Fruit fly (Drosophila melanogaster) whole organism, embryonic: ENCODE measurements around the gene pod1.

ENCODE experiments used
- CG10654 ChIP-seq: fragments of 200-800 bp; sonication (Bioruptor generic); optimal IDR thresholded peaks from 2 replicates; lab custom pipeline; 2016; ENCODE audit warnings: missing biosample characterization, missing genetic modification characterization
- CG11695 ChIP-seq: fragments of 200-800 bp; sonication (Bioruptor generic); IDR thresholded peaks from 3 replicates; pipeline ENCODE4 v1.3.6; 2022; ENCODE audit warnings: missing biosample characterization, missing genetic modification characterization
- CG12219 ChIP-seq: fragments of 200-800 bp; sonication (Bioruptor generic); optimal IDR thresholded peaks from 3 replicates; lab custom pipeline; 2018; ENCODE audit warnings: missing biosample characterization, mild to moderate bottlenecking, missing genetic modification characterization
- CG1233 ChIP-seq: fragments of 200-800 bp; sonication (Bioruptor generic); optimal IDR thresholded peaks from 4 replicates; lab custom pipeline; 2018; ENCODE audit warnings: missing biosample characterization, mild to moderate bottlenecking, missing genetic modification characterization
- CG12744 ChIP-seq: fragments of 200-800 bp; sonication (Bioruptor generic); optimal IDR thresholded peaks from 2 replicates; lab custom pipeline; 2016; ENCODE audit warnings: missing biosample characterization, missing genetic modification characterization
- CG13894 ChIP-seq: fragments of 200-800 bp; sonication (Bioruptor generic); optimal IDR thresholded peaks from 3 replicates; lab custom pipeline; 2018; ENCODE audit warnings: missing biosample characterization, mild to moderate bottlenecking, missing genetic modification characterization, moderate library complexity
- CG15696 ChIP-seq: fragments of 200-800 bp; sonication (Bioruptor generic); optimal IDR thresholded peaks from 2 replicates; lab custom pipeline; 2019; ENCODE audit warnings: missing biosample characterization, mild to moderate bottlenecking, missing genetic modification characterization, moderate library complexity
- CG1647 ChIP-seq: fragments of 200-800 bp; sonication (Bioruptor generic); optimal IDR thresholded peaks from 3 replicates; lab custom pipeline; 2016; ENCODE audit warnings: missing biosample characterization, missing genetic modification characterization
- CG17829 ChIP-seq: fragments of 200-800 bp; optimal IDR thresholded peaks from 2 replicates; lab custom pipeline; 2019; ENCODE audit warnings: missing biosample characterization, mild to moderate bottlenecking, missing genetic modification characterization, moderate library complexity
- CG31388 ChIP-seq: fragments of 200-800 bp; sonication (Bioruptor generic); optimal IDR thresholded peaks from 2 replicates; lab custom pipeline; 2016; ENCODE audit warnings: missing biosample characterization, missing genetic modification characterization
- CG6683 ChIP-seq: fragments of 200-800 bp; sonication (Bioruptor generic); optimal IDR thresholded peaks from 2 replicates; lab custom pipeline; 2017; ENCODE audit warnings: missing biosample characterization, mild to moderate bottlenecking, missing genetic modification characterization, missing genetic modification reagents
- CG6689 ChIP-seq: fragments of 200-800 bp; sonication (Bioruptor generic); IDR thresholded peaks from 2 replicates; pipeline ENCODE4 v1.3.6; 2022; ENCODE audit warnings: missing biosample characterization, missing genetic modification characterization
- CG7556 ChIP-seq: fragments of 200-800 bp; sonication (Bioruptor generic); optimal IDR thresholded peaks from 2 replicates; lab custom pipeline; 2017; ENCODE audit warnings: missing biosample characterization, mild to moderate bottlenecking, missing genetic modification characterization
- CG7987 ChIP-seq: fragments of 200-800 bp; sonication (Bioruptor generic); optimal IDR thresholded peaks from 2 replicates; lab custom pipeline; 2018; ENCODE audit warnings: missing biosample characterization, mild to moderate bottlenecking, missing genetic modification characterization, moderate library complexity
- CG8944 ChIP-seq: fragments of 200-800 bp; sonication (Bioruptor generic); optimal IDR thresholded peaks from 3 replicates; lab custom pipeline; 2016; ENCODE audit warnings: missing biosample characterization, missing genetic modification characterization
- CG9437 ChIP-seq: fragments of 200-800 bp; sonication (Bioruptor generic); optimal IDR thresholded peaks from 2 replicates; lab custom pipeline; 2018; ENCODE audit warnings: missing biosample characterization, mild to moderate bottlenecking, missing genetic modification characterization
- CG9727 ChIP-seq: fragments of 200-800 bp; sonication (Bioruptor generic); optimal IDR thresholded peaks from 3 replicates; lab custom pipeline; 2017; ENCODE audit warnings: missing biosample characterization, mild to moderate bottlenecking, missing genetic modification characterization
- Deaf1 ChIP-seq: fragments of 200-800 bp; optimal IDR thresholded peaks from 3 replicates; lab custom pipeline; 2019; ENCODE audit warnings: missing biosample characterization, mild to moderate bottlenecking, missing genetic modification characterization, moderate library complexity
- Dll ChIP-seq: fragments of 200-800 bp; sonication (Bioruptor generic); IDR thresholded peaks from 4 replicates; pipeline ENCODE4 v1.3.6; 2022; ENCODE audit warnings: missing biosample characterization, missing genetic modification characterization; ENCODE audit not compliant: partially characterized antibody
- Drgx ChIP-seq: fragments of 200-800 bp; sonication (Bioruptor generic); IDR thresholded peaks from 2 replicates; pipeline ENCODE4 v1.3.6; 2022; ENCODE audit warnings: missing biosample characterization, missing genetic modification characterization
- HHEX ChIP-seq: fragments of 200-800 bp; sonication (Bioruptor generic); optimal IDR thresholded peaks from 3 replicates; lab custom pipeline; 2017; ENCODE audit warnings: missing biosample characterization, mild to moderate bottlenecking, missing genetic modification characterization, missing genetic modification reagents
- HLHmδ ChIP-seq: fragments of 200-800 bp; sonication (Bioruptor generic); optimal IDR thresholded peaks from 2 replicates; lab custom pipeline; 2018; ENCODE audit warnings: missing biosample characterization, mild to moderate bottlenecking, missing genetic modification characterization, moderate library complexity
- Hmx ChIP-seq: fragments of 200-800 bp; sonication (Bioruptor generic); optimal IDR thresholded peaks from 2 replicates; lab custom pipeline; 2016; ENCODE audit warnings: missing biosample characterization, missing genetic modification characterization
- Ravus ChIP-seq: fragments of 200-800 bp; sonication (Bioruptor generic); IDR thresholded peaks from 2 replicates; pipeline ENCODE4 v1.3.6; 2022; ENCODE audit warnings: missing biosample characterization, missing genetic modification characterization
- abd-A ChIP-seq: fragments of 200-800 bp; sonication (Bioruptor generic); optimal IDR thresholded peaks from 3 replicates; lab custom pipeline; 2019; ENCODE audit warnings: missing biosample characterization, mild to moderate bottlenecking, missing genetic modification characterization, moderate library complexity
- bsh ChIP-seq, 2 experiments: fragments of 200-800 bp; sonication (Bioruptor generic); optimal IDR thresholded peaks; 2 replicates each; lab custom pipeline; 2017 to 2018; ENCODE audit warnings: mild to moderate bottlenecking in 2 of 2, missing biosample characterization in 2 of 2, missing genetic modification characterization in 2 of 2, moderate library complexity in 1 of 2
- caup ChIP-seq: fragments of 200-800 bp; sonication (Bioruptor generic); optimal IDR thresholded peaks from 3 replicates; lab custom pipeline; 2017; ENCODE audit warnings: missing biosample characterization, mild to moderate bottlenecking, missing genetic modification characterization, moderate library complexity; ENCODE audit not compliant: severe bottlenecking
- chif ChIP-seq, 2 experiments: fragments of 200-800 bp; sonication (Bioruptor generic); optimal IDR thresholded peaks; 3 replicates each; lab custom pipeline; 2016; ENCODE audit warnings: missing biosample characterization in 2 of 2, missing genetic modification characterization in 2 of 2
- ci ChIP-seq: fragments of 200-800 bp; sonication (Bioruptor generic); IDR thresholded peaks from 3 replicates; pipeline ENCODE4 v1.3.6; 2022; ENCODE audit warnings: missing biosample characterization, missing genetic modification characterization
- crp ChIP-seq, 2 experiments: fragments of 200-800 bp; sonication (Bioruptor generic); optimal IDR thresholded peaks; 2 replicates in 1 of 2; 3 replicates in 1 of 2; lab custom pipeline; 2017; ENCODE audit warnings: missing biosample characterization in 2 of 2, missing genetic modification characterization in 2 of 2, mild to moderate bottlenecking in 1 of 2, moderate library complexity in 1 of 2
- dati ChIP-seq: fragments of 200-800 bp; sonication (Bioruptor generic); IDR thresholded peaks from 2 replicates; pipeline ENCODE4 v1.3.6; 2022; ENCODE audit warnings: missing biosample characterization, missing genetic modification characterization
- dmrt99B ChIP-seq: fragments of 200-800 bp; sonication (Bioruptor generic); optimal IDR thresholded peaks from 2 replicates; lab custom pipeline; 2018; ENCODE audit warnings: missing biosample characterization, mild to moderate bottlenecking, missing genetic modification characterization, moderate library complexity
- ewg ChIP-seq: fragments of 200-800 bp; sonication (Bioruptor generic); optimal IDR thresholded peaks from 3 replicates; lab custom pipeline; 2017; ENCODE audit warnings: mild to moderate bottlenecking, missing biosample characterization, missing genetic modification reagents, missing genetic modification characterization
- exex ChIP-seq: fragments of 200-800 bp; sonication (Bioruptor generic); optimal IDR thresholded peaks from 4 replicates; lab custom pipeline; 2018; ENCODE audit warnings: missing biosample characterization, mild to moderate bottlenecking, missing genetic modification characterization, moderate library complexity
- fd102C ChIP-seq: fragments of 200-800 bp; sonication (Bioruptor generic); optimal IDR thresholded peaks from 2 replicates; lab custom pipeline; 2018; ENCODE audit warnings: missing biosample characterization, mild to moderate bottlenecking, missing genetic modification characterization, moderate library complexity
- fd64A ChIP-seq: fragments of 200-800 bp; sonication (Bioruptor generic); optimal IDR thresholded peaks from 3 replicates; lab custom pipeline; 2018; ENCODE audit warnings: missing biosample characterization, mild to moderate bottlenecking, missing genetic modification characterization
- grau ChIP-seq: fragments of 200-800 bp; optimal IDR thresholded peaks from 3 replicates; lab custom pipeline; 2019; ENCODE audit warnings: missing biosample characterization, mild to moderate bottlenecking, missing genetic modification characterization, moderate library complexity
- hb ChIP-seq: fragments of 200-800 bp; sonication (Bioruptor generic); IDR thresholded peaks from 3 replicates; pipeline ENCODE4 v1.3.6; 2022; ENCODE audit warnings: missing biosample characterization, missing genetic modification characterization; ENCODE audit not compliant: partially characterized antibody
- her ChIP-seq: fragments of 200-800 bp; sonication (Bioruptor generic); optimal IDR thresholded peaks from 2 replicates; lab custom pipeline; 2016; ENCODE audit warnings: missing biosample characterization, missing genetic modification characterization
- kni ChIP-seq: fragments of 200-800 bp; sonication (Bioruptor generic); optimal IDR thresholded peaks from 3 replicates; lab custom pipeline; 2017; ENCODE audit warnings: mild to moderate bottlenecking, missing biosample characterization, missing genetic modification reagents, missing genetic modification characterization
- lola ChIP-seq, 3 experiments: fragments of >200 bp in 2 of 3; fragments of 200-800 bp in 1 of 3; sonication (Bioruptor generic) in 1 of 3; optimal IDR thresholded peaks; 2 replicates each; lab custom pipeline; 2017 to 2019; ENCODE audit warnings: missing biosample characterization in 3 of 3, missing genetic modification characterization in 3 of 3, mild to moderate bottlenecking in 1 of 3, moderate library complexity in 1 of 3
- pho ChIP-seq: fragments of 200-800 bp; sonication (Bioruptor generic); optimal IDR thresholded peaks from 2 replicates; lab custom pipeline; 2016; ENCODE audit warnings: missing biosample characterization, missing genetic modification characterization
- row ChIP-seq: fragments of 200-800 bp; sonication (Bioruptor generic); IDR thresholded peaks from 3 replicates; pipeline ENCODE4 v1.3.6; 2022; ENCODE audit warnings: missing biosample characterization, missing genetic modification characterization
- slp2 ChIP-seq: fragments of 200-800 bp; sonication (Bioruptor generic); optimal IDR thresholded peaks from 2 replicates; lab custom pipeline; 2016; ENCODE audit warnings: missing biosample characterization, missing genetic modification characterization
- sqz ChIP-seq: fragments of 200-800 bp; sonication (Bioruptor generic); optimal IDR thresholded peaks from 3 replicates; lab custom pipeline; 2018; ENCODE audit warnings: missing biosample characterization, mild to moderate bottlenecking, missing genetic modification characterization
- tgo ChIP-seq: fragments of 200-800 bp; sonication (Bioruptor generic); IDR thresholded peaks from 3 replicates; pipeline ENCODE4 v1.3.6; 2022; ENCODE audit warnings: missing biosample characterization, missing genetic modification characterization
- trh ChIP-seq: fragments of 200-800 bp; sonication (Bioruptor generic); optimal IDR thresholded peaks from 2 replicates; lab custom pipeline; 2016; ENCODE audit warnings: missing biosample characterization, missing genetic modification characterization
- unc-4 ChIP-seq: fragments of 200-800 bp; sonication (Bioruptor generic); IDR thresholded peaks from 2 replicates; pipeline ENCODE4 v1.3.6; 2022; ENCODE audit warnings: missing biosample characterization, missing genetic modification characterization; ENCODE audit not compliant: partially characterized antibody
- wdn ChIP-seq: fragments of 200-800 bp; sonication (Bioruptor generic); IDR thresholded peaks from 2 replicates; pipeline ENCODE4 v1.3.6; 2022; ENCODE audit warnings: missing biosample characterization, missing genetic modification characterization
- zf30C ChIP-seq: fragments of 200-800 bp; sonication (Bioruptor generic); optimal IDR thresholded peaks from 3 replicates; lab custom pipeline; 2018; ENCODE audit warnings: missing biosample characterization, mild to moderate bottlenecking, missing genetic modification characterization

pod1 gene

dm6 chrX:6777394-6777793, 26.1 kb upstream of the pod1 start:
- TF ChIP-seq Deaf1 (tag; lab: Kevin White, UChicago): no peak
- peak; percentile 78 for TF ChIP-seq zf30C
- TF ChIP-seq CG6683: no peak
- TF ChIP-seq CG17829 (tag; lab: Kevin White, UChicago): peak; percentile 0
- no peak for TF ChIP-seq crp (GFP tag; optimal IDR thresholded peaks at IDR 0.05; lab: Kevin White, UChicago)
- TF ChIP-seq grau (tag; lab: Kevin White, UChicago): no peak
- TF ChIP-seq CG31388 (GFP tag; lab: Kevin White, UChicago): no peak
- TF ChIP-seq trh (GFP tag; lab: Kevin White, UChicago): no peak
- no peak for TF ChIP-seq CG1233 (GFP tag; lab: Kevin White, UChicago)
- TF ChIP-seq wdn: no peak
- TF ChIP-seq hb (GFP tag; lab: Robert Waterston, UW): no peak
- TF ChIP-seq unc-4 (GFP tag; lab: Robert Waterston, UW): no peak
- TF ChIP-seq Dll: no peak
- no peak for TF ChIP-seq CG9437 (GFP tag; lab: Kevin White, UChicago)
- no peak for TF ChIP-seq dmrt99B (tag; lab: Kevin White, UChicago)
- no peak for TF ChIP-seq fd64A (GFP tag; lab: Kevin White, UChicago)
- TF ChIP-seq CG15696 (tag; lab: Kevin White, UChicago): peak; percentile 57
- no peak for TF ChIP-seq her (GFP tag; lab: Kevin White, UChicago)
- no peak; the same call in 2 of the 3 replicates for TF ChIP-seq row (GFP tag; lab: Robert Waterston, UW)
- no peak for TF ChIP-seq kni (GFP tag; lab: Kevin White, UChicago)
- TF ChIP-seq CG8944 (GFP tag; lab: Kevin White, UChicago): peak; percentile 15
- TF ChIP-seq CG13894 (tag; lab: Kevin White, UChicago): no peak
- TF ChIP-seq CG12744 (GFP tag; lab: Kevin White, UChicago): no peak
- TF ChIP-seq sqz (GFP tag; lab: Kevin White, UChicago): no peak
- TF ChIP-seq CG12219: no peak
- peak in 1 of 3 experiments; percentile 42 for TF ChIP-seq lola (GFP tag; optimal IDR thresholded peaks at IDR 0.05; lab: Kevin White, UChicago)
- no peak for TF ChIP-seq CG10654 (GFP tag; lab: Kevin White, UChicago)
- no peak for TF ChIP-seq CG11695 (GFP tag; lab: Robert Waterston, UW)
- TF ChIP-seq CG1647 (GFP tag; lab: Kevin White, UChicago): no peak
- peak; percentile 30 to 70 for TF ChIP-seq bsh (GFP tag; optimal IDR thresholded peaks at IDR 0.05; lab: Kevin White, UChicago)
- no peak for TF ChIP-seq HHEX (GFP tag; lab: Kevin White, UChicago)
- TF ChIP-seq CG7987 (GFP tag; lab: Kevin White, UChicago): no peak
- no peak for TF ChIP-seq exex (tag; lab: Kevin White, UChicago)
- TF ChIP-seq fd102C (GFP tag; lab: Kevin White, UChicago): no peak
- no peak for TF ChIP-seq ewg (GFP tag; lab: Kevin White, UChicago)
- TF ChIP-seq tgo (GFP tag; lab: Robert Waterston, UW): no peak
- TF ChIP-seq dati: no peak
- TF ChIP-seq Ravus (GFP tag; lab: Robert Waterston, UW): no peak
- TF ChIP-seq CG7556: no peak
- TF ChIP-seq CG9727 (GFP tag; lab: Kevin White, UChicago): peak; percentile 29
- TF ChIP-seq abd-A: no peak
- no peak for TF ChIP-seq caup (GFP tag; lab: Kevin White, UChicago)
- TF ChIP-seq CG6689 (GFP tag; lab: Robert Waterston, UW): 0 out of 2 replicates have a peak, but pooled peaks have one; percentile 13
- TF ChIP-seq chif (GFP tag; optimal IDR thresholded peaks at IDR 0.05; lab: Kevin White, UChicago): peak in 1 of 2 experiments; percentile 35
- TF ChIP-seq pho (GFP tag; lab: Kevin White, UChicago): no peak
- TF ChIP-seq slp2 (GFP tag; lab: Kevin White, UChicago): no peak
- TF ChIP-seq ci (GFP tag; lab: Robert Waterston, UW): no peak
- TF ChIP-seq Drgx (GFP tag; lab: Robert Waterston, UW): peak; percentile 50
- no peak for TF ChIP-seq Hmx (GFP tag; lab: Kevin White, UChicago)
- TF ChIP-seq HLHmδ (GFP tag; lab: Kevin White, UChicago): no peak
